Fruit fly (Drosophila melanogaster) whole organism, wandering third instar larva: ENCODE data around the gene Wdr33.

Source experiments
- Abd-B ChIP-seq: fragments of >200 bp; optimal IDR thresholded peaks from 2 replicates; lab custom pipeline; 2017; ENCODE audit warnings: missing biosample characterization, missing genetic modification characterization
- CG32264 ChIP-seq: fragments of 200-800 bp; sonication (Bioruptor generic); optimal IDR thresholded peaks from 2 replicates; lab custom pipeline; 2016; ENCODE audit warnings: missing biosample characterization, missing genetic modification characterization
- CG9705 ChIP-seq: fragments of 200-800 bp; sonication (Bioruptor generic); optimal IDR thresholded peaks from 2 replicates; lab custom pipeline; 2018; ENCODE audit warnings: missing biosample characterization, mild to moderate bottlenecking, missing genetic modification characterization
- CrebA ChIP-seq: fragments of 200-800 bp; sonication (Bioruptor generic); optimal IDR thresholded peaks from 2 replicates; lab custom pipeline; 2016; ENCODE audit warnings: missing biosample characterization, mild to moderate bottlenecking, missing genetic modification characterization, borderline replicate concordance
- Dfd ChIP-seq: fragments of >200 bp; optimal IDR thresholded peaks from 2 replicates; lab custom pipeline; 2017; ENCODE audit warnings: missing biosample characterization, missing genetic modification characterization
- Dif ChIP-seq: fragments of 200-275, 200-300 bp; sonication (Bioruptor generic); optimal IDR thresholded peaks from 2 replicates; lab custom pipeline; 2018; ENCODE audit warnings: missing biosample characterization, missing genetic modification characterization; ENCODE audit not compliant: partially characterized antibody
- GATAd ChIP-seq: sonication (Bioruptor generic); optimal IDR thresholded peaks from 2 replicates; lab custom pipeline; 2016; ENCODE audit warnings: missing biosample characterization, missing genetic modification characterization
- HLH106 ChIP-seq: fragments of 200-800 bp; optimal IDR thresholded peaks from 3 replicates; lab custom pipeline; 2019; ENCODE audit warnings: missing biosample characterization, mild to moderate bottlenecking, missing genetic modification characterization, moderate library complexity
- Hnf4 ChIP-seq: fragments of 200-800 bp; sonication (Bioruptor generic); optimal IDR thresholded peaks from 2 replicates; lab custom pipeline; 2016; ENCODE audit warnings: missing biosample characterization, mild to moderate bottlenecking, missing genetic modification characterization
- Hr78 ChIP-seq: fragments of >200 bp; optimal IDR thresholded peaks from 2 replicates; lab custom pipeline; 2017; ENCODE audit warnings: missing biosample characterization, missing genetic modification characterization
- Hr83 ChIP-seq: fragments of 200-300 bp; sonication (Bioruptor generic); optimal IDR thresholded peaks from 2 replicates; lab custom pipeline; 2016; ENCODE audit warnings: missing biosample characterization, mild to moderate bottlenecking, missing genetic modification characterization, moderate library complexity; ENCODE audit not compliant: poor library complexity, severe bottlenecking
- Jra ChIP-seq: sonication (Bioruptor generic); optimal IDR thresholded peaks from 2 replicates; lab custom pipeline; 2016; ENCODE audit warnings: missing biosample characterization, missing genetic modification characterization
- Mio ChIP-seq: sonication (Bioruptor generic); optimal IDR thresholded peaks from 2 replicates; lab custom pipeline; 2016; ENCODE audit warnings: missing biosample characterization, missing genetic modification characterization
- Myc ChIP-seq: fragments of >200 bp; optimal IDR thresholded peaks from 2 replicates; lab custom pipeline; 2017
- N ChIP-seq: fragments of >200 bp; optimal IDR thresholded peaks from 2 replicates; lab custom pipeline; 2018; ENCODE audit warnings: missing biosample characterization, missing external identifiers, missing genetic modification characterization
- OdsH ChIP-seq: fragments of 200-800 bp; sonication (Bioruptor generic); optimal IDR thresholded peaks from 2 replicates; lab custom pipeline; 2016; ENCODE audit warnings: missing biosample characterization, mild to moderate bottlenecking, missing genetic modification characterization
- Rel ChIP-seq, 2 experiments: fragments of 200-800 bp; sonication (Bioruptor generic) in 1 of 2; optimal IDR thresholded peaks; 2 replicates in 1 of 2; 3 replicates in 1 of 2; lab custom pipeline; 2016 to 2019; ENCODE audit warnings: mild to moderate bottlenecking in 2 of 2, missing biosample characterization in 2 of 2, missing genetic modification characterization in 2 of 2, moderate library complexity in 1 of 2
- Sp1 ChIP-seq: fragments of 200-800 bp; sonication (Bioruptor generic); optimal IDR thresholded peaks from 3 replicates; lab custom pipeline; 2019; ENCODE audit warnings: missing biosample characterization, mild to moderate bottlenecking, missing genetic modification characterization, moderate library complexity
- Vsx2 ChIP-seq: fragments of 200-300, 225-300 bp; sonication (Bioruptor generic); optimal IDR thresholded peaks from 2 replicates; lab custom pipeline; 2018; ENCODE audit warnings: missing biosample characterization, missing genetic modification characterization; ENCODE audit not compliant: partially characterized antibody
- br ChIP-seq: fragments of 200-800 bp; sonication (Bioruptor generic); optimal IDR thresholded peaks from 2 replicates; lab custom pipeline; 2016; ENCODE audit warnings: missing biosample characterization, missing genetic modification characterization
- brk ChIP-seq: fragments of 200-800 bp; sonication (Bioruptor generic); optimal IDR thresholded peaks from 2 replicates; lab custom pipeline; 2016; ENCODE audit warnings: missing biosample characterization, mild to moderate bottlenecking, missing genetic modification characterization
- dl ChIP-seq, 2 experiments: fragments of 175-275, 200-275 bp in 1 of 2; fragments of 200-275 bp in 1 of 2; sonication (Bioruptor generic); optimal IDR thresholded peaks; lab custom pipeline; 2018; ENCODE audit warnings: mild to moderate bottlenecking in 2 of 2, missing biosample characterization in 2 of 2, missing genetic modification characterization in 2 of 2, moderate library complexity in 2 of 2; ENCODE audit not compliant: partially characterized antibody in 2 of 2, insufficient read depth in 1 of 2
- dmrt93B ChIP-seq: fragments of 200-800 bp; sonication (Bioruptor generic); optimal IDR thresholded peaks from 2 replicates; lab custom pipeline; 2018; ENCODE audit warnings: missing biosample characterization, mild to moderate bottlenecking, missing genetic modification characterization
- dsf ChIP-seq: sonication (Bioruptor generic); optimal IDR thresholded peaks from 2 replicates; lab custom pipeline; 2016; ENCODE audit warnings: missing biosample characterization, missing genetic modification characterization, borderline replicate concordance
- ey ChIP-seq: fragments of 200-800 bp; sonication (Bioruptor generic); optimal IDR thresholded peaks from 2 replicates; lab custom pipeline; 2016; ENCODE audit warnings: missing biosample characterization, missing genetic modification characterization
- foxo ChIP-seq, 2 experiments: fragments of 200-800 bp; sonication (Bioruptor generic); optimal IDR thresholded peaks; 2 replicates in 1 of 2; 3 replicates in 1 of 2; lab custom pipeline; 2016 to 2017; ENCODE audit warnings: missing biosample characterization in 2 of 2, missing genetic modification characterization in 2 of 2
- fru ChIP-seq: fragments of 200-800 bp; sonication (Bioruptor generic); optimal IDR thresholded peaks from 3 replicates; lab custom pipeline; 2016; ENCODE audit warnings: missing biosample characterization, mild to moderate bottlenecking, missing genetic modification characterization
- h ChIP-seq: fragments of 200-800 bp; sonication (Bioruptor generic); optimal IDR thresholded peaks from 3 replicates; lab custom pipeline; 2016; ENCODE audit warnings: missing biosample characterization, mild to moderate bottlenecking, missing genetic modification characterization
- jim ChIP-seq: fragments of 175-275, 200-325 bp; sonication (Bioruptor generic); optimal IDR thresholded peaks from 2 replicates; lab custom pipeline; 2016; ENCODE audit warnings: missing biosample characterization, mild to moderate bottlenecking, missing genetic modification characterization
- lola ChIP-seq: fragments of >200 bp; optimal IDR thresholded peaks from 2 replicates; lab custom pipeline; 2017; ENCODE audit warnings: missing biosample characterization, missing genetic modification characterization
- pan ChIP-seq: fragments of >200 bp; optimal IDR thresholded peaks from 2 replicates; lab custom pipeline; 2017
- psq ChIP-seq: fragments of 200-800 bp; sonication (Bioruptor generic); optimal IDR thresholded peaks from 3 replicates; lab custom pipeline; 2017; ENCODE audit warnings: missing biosample characterization, mild to moderate bottlenecking, missing genetic modification characterization, moderate library complexity
- rgr ChIP-seq: fragments of 200-800 bp; sonication (Bioruptor generic); optimal IDR thresholded peaks from 3 replicates; lab custom pipeline; 2016; ENCODE audit warnings: missing biosample characterization, mild to moderate bottlenecking, missing genetic modification characterization
- sage ChIP-seq: fragments of 200-800 bp; sonication (Bioruptor generic); optimal IDR thresholded peaks from 2 replicates; lab custom pipeline; 2016; ENCODE audit warnings: missing biosample characterization, mild to moderate bottlenecking, missing genetic modification characterization
- sv ChIP-seq: fragments of 200-800 bp; sonication (Bioruptor generic); optimal IDR thresholded peaks from 3 replicates; lab custom pipeline; 2016; ENCODE audit warnings: missing biosample characterization, missing genetic modification characterization
- tai ChIP-seq: sonication (Bioruptor generic); optimal IDR thresholded peaks from 2 replicates; lab custom pipeline; 2016; ENCODE audit warnings: missing biosample characterization, missing genetic modification characterization
- usp ChIP-seq: fragments of >200 bp; optimal IDR thresholded peaks from 2 replicates; lab custom pipeline; 2017; ENCODE audit warnings: missing biosample characterization, missing genetic modification characterization
- woc ChIP-seq: sonication (Bioruptor generic); optimal IDR thresholded peaks from 2 replicates; lab custom pipeline; 2016; ENCODE audit warnings: missing biosample characterization, mild to moderate bottlenecking, missing genetic modification characterization

Gene Wdr33

dm6 chr3R:5615484-5615883 is 45.0 kb upstream of the Wdr33 start:
- no peak for TF ChIP-seq lola
- no peak for TF ChIP-seq ey
- no peak for TF ChIP-seq sage
- no peak for TF ChIP-seq tai (GFP tag; lab: Kevin White, UChicago)

dm6 chr3R:5617923-5618623 is 42.4 kb upstream of the Wdr33 start:
- TF ChIP-seq ey = peak; percentile 18
- TF ChIP-seq fru (GFP tag; lab: Kevin White, UChicago) = peak; percentile 12
- peak in 1 of 2 experiments; percentile 23 for TF ChIP-seq foxo (GFP tag; optimal IDR thresholded peaks at IDR 0.05; lab: Kevin White, UChicago)
- no peak for TF ChIP-seq usp
- TF ChIP-seq Dfd (GFP tag; lab: Kevin White, UChicago) = no peak
- TF ChIP-seq lola = no peak
- TF ChIP-seq HLH106 (tag; lab: Kevin White, UChicago) = peak; percentile 6
- TF ChIP-seq Rel (GFP tag; optimal IDR thresholded peaks at IDR 0.05; lab: Kevin White, UChicago) = no peak
- peak; percentile 87 for TF ChIP-seq Rel (tag; optimal IDR thresholded peaks at IDR 0.05; lab: Kevin White, UChicago)

dm6 chr3R:5620387-5620956 is 40.0 kb upstream of the Wdr33 start:
- TF ChIP-seq usp (no peak), CG32264 (no peak), Hr78 (no peak), dmrt93B (GFP tag; lab: Kevin White, UChicago) (peak; percentile 41), psq (GFP tag; lab: Kevin White, UChicago) (peak; percentile 58), Myc (no peak), dl (GFP tag; optimal IDR thresholded peaks at IDR 0.05; lab: Kevin White, UChicago; ENCODE audit: insufficient read depth in 1 of 2, partially characterized antibody in 2 of 2) (no peak), sv (peak; percentile 60), Abd-B (GFP tag; lab: Kevin White, UChicago) (no peak), h (GFP tag; lab: Kevin White, UChicago) (peak; percentile 71), lola (no peak), br (peak; percentile 8), Rel (GFP tag; optimal IDR thresholded peaks at IDR 0.05; lab: Kevin White, UChicago) (no peak), Rel (tag; optimal IDR thresholded peaks at IDR 0.05; lab: Kevin White, UChicago) (no peak), woc (GFP tag; lab: Kevin White, UChicago) (peak; percentile 32), ey (peak; percentile 67), Jra (no peak), jim (GFP tag; lab: Kevin White, UChicago) (no peak), brk (GFP tag; lab: Kevin White, UChicago) (no peak), Hnf4 (peak; percentile 22), CrebA (GFP tag; lab: Kevin White, UChicago) (no peak), Sp1 (GFP tag; lab: Kevin White, UChicago) (peak; percentile 50), Dfd (GFP tag; lab: Kevin White, UChicago) (no peak), HLH106 (tag; lab: Kevin White, UChicago) (peak; percentile 38), rgr (GFP tag; lab: Kevin White, UChicago) (peak; percentile 72), pan (no peak), sage (no peak), dsf (GFP tag; lab: Kevin White, UChicago) (no peak), OdsH (GFP tag; lab: Kevin White, UChicago) (peak; percentile 59), fru (GFP tag; lab: Kevin White, UChicago) (peak; percentile 67), foxo (GFP tag; optimal IDR thresholded peaks at IDR 0.05; lab: Kevin White, UChicago) (peak in 1 of 2 experiments; percentile 68), Vsx2 (no peak), Dif (no peak), Mio (GFP tag; lab: Kevin White, UChicago) (peak; percentile 3), GATAd (GFP tag; lab: Kevin White, UChicago) (no peak), N (GFP tag; lab: Kevin White, UChicago) (no peak), CG9705 (GFP tag; lab: Kevin White, UChicago) (no peak), tai (GFP tag; lab: Kevin White, UChicago) (no peak), Hr83 (peak; percentile 60)
